Worm (Caenorhabditis elegans) whole organism, late embryonic: ENCODE data around the gene txbp-3.

Source experiments
- K02D7.2 ChIP-seq: sonication (generic microtip); optimal IDR thresholded peaks from 2 replicates; lab custom pipeline; 2017; ENCODE audit warnings: mild to moderate bottlenecking, missing genetic modification characterization, missing compliant biosample characterization
- K09A11.1 ChIP-seq: sonication (generic microtip); optimal IDR thresholded peaks from 2 replicates; lab custom pipeline; 2017; ENCODE audit warnings: antibody characterized with exemption, mild to moderate bottlenecking, missing genetic modification characterization, missing compliant biosample characterization; ENCODE audit not compliant: insufficient read depth
- T23F11.4 ChIP-seq: fragments of 200-800 bp; sonication (Bioruptor generic); optimal IDR thresholded peaks from 2 replicates; lab custom pipeline; 2018; ENCODE audit warnings: mild to moderate bottlenecking, missing genetic modification characterization, missing compliant biosample characterization
- Y22D7AL.16 ChIP-seq: sonication (generic microtip); optimal IDR thresholded peaks from 2 replicates; lab custom pipeline; 2016; ENCODE audit warnings: missing genetic modification characterization, missing compliant biosample characterization
- ceh-14 ChIP-seq: sonication (generic microtip); optimal IDR thresholded peaks from 2 replicates; lab custom pipeline; 2016; ENCODE audit warnings: missing genotype, missing genetic modification characterization, missing compliant biosample characterization
- ceh-18 ChIP-seq: sonication (generic microtip); optimal IDR thresholded peaks from 2 replicates; lab custom pipeline; 2016; ENCODE audit warnings: missing genetic modification characterization, missing compliant biosample characterization
- ceh-19 ChIP-seq: fragments of 200-800 bp; sonication (Bioruptor generic); optimal IDR thresholded peaks from 2 replicates; lab custom pipeline; 2018; ENCODE audit warnings: mild to moderate bottlenecking, missing genetic modification characterization, missing compliant biosample characterization
- ceh-2 ChIP-seq: sonication (generic microtip); optimal IDR thresholded peaks from 2 replicates; lab custom pipeline; 2016; ENCODE audit warnings: missing genotype, missing genetic modification characterization, missing compliant biosample characterization
- ceh-22 ChIP-seq: sonication (generic microtip); optimal IDR thresholded peaks from 2 replicates; lab custom pipeline; 2017; ENCODE audit warnings: missing biosample characterization, missing genetic modification characterization
- ceh-24 ChIP-seq: sonication (generic microtip); optimal IDR thresholded peaks from 2 replicates; lab custom pipeline; 2016; ENCODE audit warnings: mild to moderate bottlenecking, missing genetic modification characterization, missing compliant biosample characterization
- ceh-45 ChIP-seq: fragments of 200-800 bp; sonication (Bioruptor generic); IDR thresholded peaks from 2 replicates; pipeline ENCODE4 v1.3.6; 2022; ENCODE audit warnings: missing genetic modification reagents, missing genetic modification characterization, missing compliant biosample characterization
- ceh-6 ChIP-seq: fragments of 200-800 bp; sonication (Bioruptor generic); optimal IDR thresholded peaks from 2 replicates; lab custom pipeline; 2018; ENCODE audit warnings: mild to moderate bottlenecking, missing genetic modification characterization, missing compliant biosample characterization
- che-1 ChIP-seq: sonication (generic microtip); optimal IDR thresholded peaks from 2 replicates; lab custom pipeline; 2016; ENCODE audit warnings: mild to moderate bottlenecking, missing genetic modification characterization, missing compliant biosample characterization
- dmd-4 ChIP-seq: sonication (generic microtip); optimal IDR thresholded peaks from 2 replicates; lab custom pipeline; 2016; ENCODE audit warnings: borderline replicate concordance, missing genetic modification characterization, missing compliant biosample characterization
- dve-1 ChIP-seq: sonication (generic microtip); optimal IDR thresholded peaks from 2 replicates; lab custom pipeline; 2017; ENCODE audit warnings: antibody characterized with exemption, mild to moderate bottlenecking, missing genetic modification characterization, missing compliant biosample characterization
- elt-4 ChIP-seq: sonication (generic microtip); optimal IDR thresholded peaks from 2 replicates; lab custom pipeline; 2016; ENCODE audit warnings: missing genetic modification characterization, missing compliant biosample characterization
- ets-4 ChIP-seq: sonication (generic microtip); optimal IDR thresholded peaks from 2 replicates; lab custom pipeline; 2016; ENCODE audit warnings: missing genetic modification characterization, missing compliant biosample characterization
- eyg-1 ChIP-seq: sonication (generic microtip); optimal IDR thresholded peaks from 2 replicates; lab custom pipeline; 2016; ENCODE audit warnings: missing genotype, missing genetic modification characterization, missing compliant biosample characterization
- fax-1 ChIP-seq: sonication (generic microtip); optimal IDR thresholded peaks from 2 replicates; lab custom pipeline; 2016; ENCODE audit warnings: missing genotype, missing genetic modification characterization, missing compliant biosample characterization
- fkh-10 ChIP-seq: fragments of 150-350 bp; optimal IDR thresholded peaks from 2 replicates; lab custom pipeline; 2014; ENCODE audit warnings: missing biosample characterization, missing genetic modification reagents, missing genetic modification characterization
- hlh-15 ChIP-seq: sonication (generic microtip); optimal IDR thresholded peaks from 2 replicates; lab custom pipeline; 2016; ENCODE audit warnings: missing genetic modification characterization, missing compliant biosample characterization
- hlh-30 ChIP-seq: sonication (generic microtip); optimal IDR thresholded peaks from 2 replicates; lab custom pipeline; 2017; ENCODE audit warnings: antibody characterized with exemption, missing genetic modification characterization, missing compliant biosample characterization; ENCODE audit not compliant: insufficient read depth
- hlh-6 ChIP-seq: sonication (generic microtip); optimal IDR thresholded peaks from 2 replicates; lab custom pipeline; 2016; ENCODE audit warnings: missing genotype, missing genetic modification characterization, missing compliant biosample characterization
- hlh-8 ChIP-seq: sonication (generic microtip); optimal IDR thresholded peaks from 2 replicates; lab custom pipeline; 2016; ENCODE audit warnings: missing genotype, missing genetic modification characterization, missing compliant biosample characterization
- lim-6 ChIP-seq: sonication (generic microtip); optimal IDR thresholded peaks from 2 replicates; lab custom pipeline; 2016; ENCODE audit warnings: missing genetic modification characterization, missing compliant biosample characterization
- lin-11 ChIP-seq: fragments of 200-800 bp; sonication (Bioruptor generic); optimal IDR thresholded peaks from 2 replicates; lab custom pipeline; 2018; ENCODE audit warnings: mild to moderate bottlenecking, missing genetic modification characterization, missing compliant biosample characterization
- madf-2 ChIP-seq: sonication (generic microtip); optimal IDR thresholded peaks from 2 replicates; lab custom pipeline; 2017; ENCODE audit warnings: missing genetic modification characterization, missing compliant biosample characterization
- mec-3 ChIP-seq: sonication (generic microtip); optimal IDR thresholded peaks from 2 replicates; lab custom pipeline; 2016; ENCODE audit warnings: borderline replicate concordance, missing genetic modification characterization, missing compliant biosample characterization
- nhr-11 ChIP-seq: fragments of 150-350 bp; optimal IDR thresholded peaks from 2 replicates; lab custom pipeline; 2014; ENCODE audit warnings: missing biosample characterization, missing genetic modification characterization
- nhr-232 ChIP-seq: sonication (generic microtip); optimal IDR thresholded peaks from 2 replicates; lab custom pipeline; 2016; ENCODE audit warnings: missing genetic modification characterization, missing compliant biosample characterization
- odd-2 ChIP-seq: sonication (generic microtip); optimal IDR thresholded peaks from 2 replicates; lab custom pipeline; 2017; ENCODE audit warnings: antibody characterized with exemption, mild to moderate bottlenecking, missing genetic modification characterization, missing compliant biosample characterization
- pag-3 ChIP-seq: sonication (generic microtip); optimal IDR thresholded peaks from 2 replicates; lab custom pipeline; 2016; ENCODE audit warnings: missing compliant biosample characterization, missing genetic modification characterization, borderline replicate concordance
- pat-9 ChIP-seq: fragments of 200-800 bp; sonication (Bioruptor generic); optimal IDR thresholded peaks from 2 replicates; lab custom pipeline; 2018; ENCODE audit warnings: mild to moderate bottlenecking, missing genetic modification characterization, moderate library complexity, missing compliant biosample characterization
- pax-1 ChIP-seq: fragments of 150-350 bp; optimal IDR thresholded peaks from 2 replicates; lab custom pipeline; 2014; ENCODE audit warnings: missing biosample characterization, missing genetic modification characterization
- pha-2 ChIP-seq: sonication (generic microtip); optimal IDR thresholded peaks from 2 replicates; lab custom pipeline; 2017; ENCODE audit warnings: mild to moderate bottlenecking, missing genetic modification characterization, missing compliant biosample characterization
- pha-4 ChIP-seq: fragments of 150-350 bp; optimal IDR thresholded peaks from 2 replicates; lab custom pipeline; 2018; ENCODE audit warnings: missing biosample characterization, missing genetic modification reagents, missing genetic modification characterization
- pqm-1 ChIP-seq: sonication (generic microtip); optimal IDR thresholded peaks from 2 replicates; lab custom pipeline; 2016; ENCODE audit warnings: missing genetic modification characterization, missing compliant biosample characterization
- pros-1 ChIP-seq: fragments of 150-350 bp; optimal IDR thresholded peaks from 2 replicates; lab custom pipeline; 2014; ENCODE audit warnings: missing biosample characterization, missing genetic modification reagents, missing genetic modification characterization
- ref-2 ChIP-seq: sonication (generic microtip); optimal IDR thresholded peaks from 2 replicates; lab custom pipeline; 2016; ENCODE audit warnings: missing genetic modification characterization, missing compliant biosample characterization
- rnt-1 ChIP-seq: sonication (generic microtip); optimal IDR thresholded peaks from 2 replicates; lab custom pipeline; 2016; ENCODE audit warnings: missing genetic modification characterization, missing compliant biosample characterization
- sdc-2 ChIP-seq: sonication (generic microtip); optimal IDR thresholded peaks from 2 replicates; lab custom pipeline; 2016; ENCODE audit warnings: missing genotype, missing genetic modification characterization, missing compliant biosample characterization
- sox-2 ChIP-seq: fragments of 200-800 bp; sonication (Bioruptor generic); IDR thresholded peaks from 2 replicates; pipeline ENCODE4 v1.3.6; 2022; ENCODE audit warnings: missing genetic modification reagents, missing genetic modification characterization, missing compliant biosample characterization
- sox-4 ChIP-seq: sonication (generic microtip); optimal IDR thresholded peaks from 2 replicates; lab custom pipeline; 2017; ENCODE audit warnings: mild to moderate bottlenecking, missing genetic modification characterization, inconsistent platforms, missing compliant biosample characterization
- tbx-2 ChIP-seq: sonication (generic microtip); optimal IDR thresholded peaks from 2 replicates; lab custom pipeline; 2016; ENCODE audit warnings: missing genetic modification characterization, missing compliant biosample characterization
- tbx-7 ChIP-seq: sonication (generic microtip); optimal IDR thresholded peaks from 2 replicates; lab custom pipeline; 2016; ENCODE audit warnings: missing genotype, missing genetic modification characterization, missing compliant biosample characterization
- ttx-3 ChIP-seq: sonication (generic microtip); optimal IDR thresholded peaks from 2 replicates; lab custom pipeline; 2016; ENCODE audit warnings: missing genetic modification reagents, missing genetic modification characterization, missing compliant biosample characterization
- unc-3 ChIP-seq, 2 experiments: fragments of 200-800 bp in 1 of 2; sonication (Bioruptor generic) in 1 of 2; sonication (generic microtip) in 1 of 2; conservative IDR thresholded peaks in 1 of 2; optimal IDR thresholded peaks in 1 of 2; 2 replicates each; pipeline versions ENCODE4 v1.3.6 to Lab custom; 2016 to 2022; ENCODE audit warnings: missing compliant biosample characterization in 2 of 2, missing genetic modification characterization in 2 of 2, missing genetic modification reagents in 1 of 2
- unc-42 ChIP-seq: sonication (generic microtip); optimal IDR thresholded peaks from 2 replicates; lab custom pipeline; 2016; ENCODE audit warnings: missing genotype, missing genetic modification characterization, missing compliant biosample characterization
- zip-5 ChIP-seq: sonication (generic microtip); optimal IDR thresholded peaks from 2 replicates; lab custom pipeline; 2016; ENCODE audit warnings: missing genetic modification characterization, missing compliant biosample characterization

The txbp-3 gene

DNA sequence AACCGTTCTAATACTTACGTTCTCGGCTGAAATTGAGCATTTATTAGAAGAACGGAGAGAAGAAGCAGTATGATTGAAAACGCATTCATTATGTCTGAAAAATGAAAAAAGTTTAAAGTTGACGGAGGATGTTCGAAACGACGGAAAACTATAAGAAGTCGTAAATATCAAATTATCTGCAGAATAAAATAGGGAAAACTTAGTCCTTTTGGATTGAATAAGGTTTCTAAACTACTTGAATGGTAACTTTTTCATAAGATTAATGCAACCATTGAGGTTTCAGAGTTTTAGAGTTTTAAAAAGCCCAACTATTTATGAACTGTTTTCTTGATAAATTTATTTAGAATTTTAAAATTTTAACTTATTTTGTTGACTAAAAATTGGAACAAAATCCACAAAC is 24.2 kb upstream of the txbp-3 start, which contains the start of gene C45G9.12:
TSS of gene C45G9.12 (minus strand) at position 101 of the 400 bp plus-strand sequence.
- no peak for TF ChIP-seq pros-1 (tag; lab: Kevin White, UChicago)
- TF ChIP-seq odd-2 (tag; lab: Kevin White, UChicago), result no peak
- no peak for TF ChIP-seq ets-4 (tag; lab: Kevin White, UChicago)
- no peak for TF ChIP-seq madf-2 (tag; lab: Kevin White, UChicago)
- TF ChIP-seq dmd-4 (tag; lab: Kevin White, UChicago), result no peak
- no peak for TF ChIP-seq ceh-24 (tag; lab: Kevin White, UChicago)
- TF ChIP-seq eyg-1 (tag; lab: Kevin White, UChicago), result no peak
- no peak for TF ChIP-seq K02D7.2 (tag; lab: Kevin White, UChicago)
- no peak for TF ChIP-seq lim-6 (tag; lab: Kevin White, UChicago)
- no peak for TF ChIP-seq ceh-22
- no peak for TF ChIP-seq pha-2
- no peak for TF ChIP-seq mec-3 (tag; lab: Kevin White, UChicago)
- no peak for TF ChIP-seq hlh-6
- no peak for TF ChIP-seq ttx-3 (tag; lab: Kevin White, UChicago)
- no peak for TF ChIP-seq fkh-10
- no peak for TF ChIP-seq pax-1 (tag; lab: Kevin White, UChicago)

DNA sequence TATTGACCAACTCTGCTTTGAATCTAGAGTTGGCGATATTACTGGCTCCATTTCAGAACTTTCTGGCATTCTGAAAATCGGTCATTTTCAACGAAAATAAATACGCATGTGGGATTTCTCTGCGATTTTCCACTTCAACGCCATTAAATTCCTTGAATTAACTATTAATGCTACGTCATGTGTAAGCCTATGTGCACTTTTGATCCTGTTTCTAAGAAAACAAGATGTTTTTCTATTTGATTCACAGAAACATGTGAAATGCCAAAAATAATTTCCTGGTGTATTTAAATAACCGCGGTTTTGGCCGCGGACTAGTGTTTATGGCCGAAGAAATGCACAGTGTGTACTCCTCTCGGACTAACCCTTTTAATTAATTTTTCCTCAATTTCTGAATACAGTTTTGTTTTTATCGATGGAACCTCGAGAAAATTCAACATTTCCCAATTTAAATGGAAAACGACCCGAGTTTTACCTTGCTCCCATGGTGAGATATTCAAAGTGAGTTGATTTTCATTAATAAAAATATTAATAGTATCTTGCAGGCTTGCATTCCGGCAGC is 21.5 kb upstream of the txbp-3 start, which contains the start of the genes C45G9.11 and C45G9.2:
TSS of gene C45G9.11 (minus strand) at position 51 of the 559 bp plus-strand sequence.
TSS of gene C45G9.2 (plus strand) at position 392 of the 559 bp plus-strand sequence.
- TF ChIP-seq pat-9 (no peak), pha-2 (no peak), tbx-2 (peak; percentile 85), pag-3 (no peak), pqm-1 (tag; lab: Kevin White, UChicago) (peak; percentile 57), che-1 (tag; lab: Kevin White, UChicago) (no peak), sox-4 (tag; lab: Kevin White, UChicago) (no peak), hlh-30 (no peak), ceh-6 (GFP tag; lab: Kevin White, UChicago) (no peak), unc-42 (tag; lab: Kevin White, UChicago) (peak; percentile 74), ceh-45 (no peak), sox-2 (GFP tag; lab: Robert Waterston, UW) (no peak), ceh-19 (no peak), eyg-1 (tag; lab: Kevin White, UChicago) (no peak), ceh-24 (tag; lab: Kevin White, UChicago) (no peak), unc-3 (GFP tag; conservative IDR thresholded peaks at IDR 0.05; lab: Robert Waterston, UW) (no peak), unc-3 (tag; optimal IDR thresholded peaks at IDR 0.05; lab: Kevin White, UChicago) (no peak), fkh-10 (no peak), pha-4 (tag; lab: Kevin White, UChicago) (no peak), nhr-11 (no peak), K02D7.2 (tag; lab: Kevin White, UChicago) (no peak), ceh-14 (tag; lab: Kevin White, UChicago) (peak; percentile 59), lim-6 (tag; lab: Kevin White, UChicago) (peak; percentile 70), hlh-8 (tag; lab: Kevin White, UChicago) (peak; percentile 89), lin-11 (tag; lab: Kevin White, UChicago) (no peak), tbx-7 (peak; percentile 93), T23F11.4 (GFP tag; lab: Kevin White, UChicago) (no peak), K09A11.1 (tag; lab: Kevin White, UChicago) (no peak), zip-5 (tag; lab: Kevin White, UChicago) (peak; percentile 81), ref-2 (tag; lab: Kevin White, UChicago) (peak; percentile 81), hlh-15 (tag; lab: Kevin White, UChicago) (no peak), mec-3 (tag; lab: Kevin White, UChicago) (peak; percentile 68), dve-1 (tag; lab: Kevin White, UChicago) (no peak), ceh-2 (tag; lab: Kevin White, UChicago) (peak; percentile 91), elt-4 (no peak), odd-2 (tag; lab: Kevin White, UChicago) (no peak), rnt-1 (tag; lab: Kevin White, UChicago) (peak; percentile 74), sdc-2 (peak; percentile 28), Y22D7AL.16 (tag; lab: Kevin White, UChicago) (no peak), pros-1 (tag; lab: Kevin White, UChicago) (no peak), nhr-232 (tag; lab: Kevin White, UChicago) (no peak), ceh-18 (tag; lab: Kevin White, UChicago) (no peak), fax-1 (peak; percentile 19)
